Worm (Caenorhabditis elegans) whole organism, midembryonic: ENCODE measurements around the gene C16D2.1.

Source experiments
- T22C8.4 ChIP-seq: fragments of 200-800 bp; sonication (Bioruptor generic); IDR thresholded peaks from 2 replicates; pipeline ENCODE4 v1.3.6; 2022; ENCODE audit warnings: missing genetic modification characterization, missing compliant biosample characterization
- cog-1 ChIP-seq: sonication (generic microtip); optimal IDR thresholded peaks from 2 replicates; lab custom pipeline; 2016; ENCODE audit warnings: missing genetic modification characterization, missing compliant biosample characterization
- klf-2 ChIP-seq: fragments of 200-800 bp; sonication (Bioruptor generic); conservative IDR thresholded peaks from 2 replicates; pipeline ENCODE4 v1.3.6; 2022; ENCODE audit warnings: missing genetic modification reagents, missing genetic modification characterization, missing compliant biosample characterization
- med-1 ChIP-seq: sonication (generic microtip); optimal IDR thresholded peaks from 2 replicates; lab custom pipeline; 2017; ENCODE audit warnings: missing genetic modification characterization, mild to moderate bottlenecking, missing compliant biosample characterization, antibody characterized with exemption, missing genetic modification reagents; ENCODE audit not compliant: insufficient read depth
- tab-1 ChIP-seq: fragments of 200-800 bp; sonication (Bioruptor generic); IDR thresholded peaks from 2 replicates; pipeline ENCODE4 v1.3.6; 2022; ENCODE audit warnings: missing genetic modification characterization, missing compliant biosample characterization
- ztf-23 ChIP-seq: fragments of 200-800 bp; sonication (Bioruptor generic); IDR thresholded peaks from 2 replicates; pipeline ENCODE4 v1.3.6; 2022; ENCODE audit warnings: missing genetic modification reagents, missing genetic modification characterization, missing compliant biosample characterization
- ztf-29 ChIP-seq: fragments of 200-800 bp; sonication (Bioruptor generic); IDR thresholded peaks from 2 replicates; pipeline ENCODE4 v1.3.6; 2022; ENCODE audit warnings: missing genetic modification reagents, missing genetic modification characterization, missing compliant biosample characterization

- TF ChIP-seq ztf-29 (GFP tag; lab: Robert Waterston, UW) (no peak), ztf-23 (GFP tag; lab: Robert Waterston, UW) (no peak), cog-1 (no peak), tab-1 (GFP tag; lab: Robert Waterston, UW) (no peak), med-1 (no peak), T22C8.4 (GFP tag; lab: Robert Waterston, UW) (no peak), klf-2 (GFP tag; lab: Robert Waterston, UW) (no peak)
Observed at ce11 chrII:9144366-9144765, 12.9 kb downstream of the C16D2.1 start.
